Fruit fly (Drosophila melanogaster) whole organism, embryonic: ENCODE data around the gene CG6041.

Experiments
- Awh ChIP-seq: fragments of 200-800 bp; sonication (Bioruptor generic); IDR thresholded peaks from 2 replicates; pipeline ENCODE4, ENCODE4 v1.3.6; 2022; ENCODE audit warnings: missing biosample characterization, missing genetic modification characterization
- CG11695 ChIP-seq: fragments of 200-800 bp; sonication (Bioruptor generic); IDR thresholded peaks from 3 replicates; pipeline ENCODE4 v1.3.6; 2022; ENCODE audit warnings: missing biosample characterization, missing genetic modification characterization
- CG12769 ChIP-seq: fragments of 200-800 bp; sonication (Bioruptor generic); optimal IDR thresholded peaks from 2 replicates; lab custom pipeline; 2019; ENCODE audit warnings: missing biosample characterization, mild to moderate bottlenecking, missing genetic modification characterization, moderate library complexity
- CG14965 ChIP-seq: fragments of 200-800 bp; sonication (Bioruptor generic); optimal IDR thresholded peaks from 2 replicates; lab custom pipeline; 2016; ENCODE audit warnings: missing biosample characterization, missing genetic modification characterization, borderline replicate concordance
- CG1529 ChIP-seq: fragments of 200-800 bp; sonication (Bioruptor generic); optimal IDR thresholded peaks from 3 replicates; lab custom pipeline; 2018; ENCODE audit warnings: missing biosample characterization, missing genetic modification characterization
- CG1647 ChIP-seq: fragments of 200-800 bp; sonication (Bioruptor generic); optimal IDR thresholded peaks from 3 replicates; lab custom pipeline; 2016; ENCODE audit warnings: missing biosample characterization, missing genetic modification characterization
- CG16779 ChIP-seq: fragments of 200-800 bp; sonication (Bioruptor generic); IDR thresholded peaks from 2 replicates; pipeline ENCODE4 v1.3.6; 2022; ENCODE audit warnings: missing biosample characterization, missing genetic modification characterization
- CG17186 ChIP-seq: fragments of 200-800 bp; sonication (Bioruptor generic); optimal IDR thresholded peaks from 3 replicates; lab custom pipeline; 2017; ENCODE audit warnings: missing biosample characterization, missing genetic modification reagents, missing genetic modification characterization
- CG17361 ChIP-seq: fragments of 200-800 bp; sonication (Bioruptor generic); IDR thresholded peaks from 3 replicates; pipeline ENCODE4 v1.3.6; 2022; ENCODE audit warnings: missing biosample characterization, missing genetic modification characterization
- CG18476 ChIP-seq: fragments of 200-800 bp; sonication (Bioruptor generic); optimal IDR thresholded peaks from 2 replicates; lab custom pipeline; 2016; ENCODE audit warnings: missing biosample characterization, mild to moderate bottlenecking, missing genetic modification characterization
- CG31224 ChIP-seq: fragments of 200-800 bp; sonication (Bioruptor generic); IDR thresholded peaks from 2 replicates; pipeline ENCODE4 v1.3.6; 2022; ENCODE audit warnings: missing biosample characterization, missing genetic modification characterization
- CG31365 ChIP-seq: fragments of 200-800 bp; sonication (Bioruptor generic); optimal IDR thresholded peaks from 2 replicates; lab custom pipeline; 2018; ENCODE audit warnings: missing biosample characterization, mild to moderate bottlenecking, missing genetic modification characterization
- CG6683 ChIP-seq: fragments of 200-800 bp; sonication (Bioruptor generic); optimal IDR thresholded peaks from 2 replicates; lab custom pipeline; 2017; ENCODE audit warnings: missing biosample characterization, mild to moderate bottlenecking, missing genetic modification characterization, missing genetic modification reagents
- CG6854 ChIP-seq: fragments of 200-800 bp; sonication (Bioruptor generic); optimal IDR thresholded peaks from 3 replicates; lab custom pipeline; 2017; ENCODE audit warnings: missing biosample characterization, mild to moderate bottlenecking, missing genetic modification characterization
- CG7357 ChIP-seq: fragments of 200-800 bp; sonication (Bioruptor generic); IDR thresholded peaks from 3 replicates; pipeline ENCODE4 v1.3.6; 2022; ENCODE audit warnings: missing biosample characterization, missing genetic modification characterization
- CrebB ChIP-seq: fragments of 200-800 bp; sonication (Bioruptor generic); optimal IDR thresholded peaks from 3 replicates; lab custom pipeline; 2018; ENCODE audit warnings: missing biosample characterization, mild to moderate bottlenecking, missing genetic modification characterization
- Deaf1 ChIP-seq: fragments of 200-800 bp; optimal IDR thresholded peaks from 3 replicates; lab custom pipeline; 2019; ENCODE audit warnings: missing biosample characterization, mild to moderate bottlenecking, missing genetic modification characterization, moderate library complexity
- Dref ChIP-seq: fragments of 200-800 bp; sonication (Bioruptor generic); IDR thresholded peaks from 2 replicates; pipeline ENCODE4 v1.3.6; 2022; ENCODE audit warnings: missing biosample characterization, missing genetic modification characterization
- Gsc ChIP-seq: fragments of 200-800 bp; sonication (Bioruptor generic); IDR thresholded peaks from 2 replicates; pipeline ENCODE4 v1.3.6; 2022; ENCODE audit warnings: missing biosample characterization, missing genetic modification characterization
- HLH4C ChIP-seq: fragments of 200-800 bp; sonication (Bioruptor generic); IDR thresholded peaks from 3 replicates; pipeline ENCODE4 v1.3.6; 2022; ENCODE audit warnings: missing biosample characterization, missing genetic modification characterization; ENCODE audit not compliant: partially characterized antibody
- Hmr ChIP-seq: fragments of 200-800 bp; sonication (Bioruptor generic); optimal IDR thresholded peaks from 3 replicates; lab custom pipeline; 2017; ENCODE audit warnings: mild to moderate bottlenecking, missing biosample characterization, missing genetic modification reagents, missing genetic modification characterization
- Lim3 ChIP-seq: fragments of 200-800 bp; sonication (Bioruptor generic); IDR thresholded peaks from 2 replicates; pipeline ENCODE4 v1.3.6; 2022; ENCODE audit warnings: missing biosample characterization, missing genetic modification characterization
- Meics ChIP-seq: fragments of 200-800 bp; sonication (Bioruptor generic); optimal IDR thresholded peaks from 2 replicates; lab custom pipeline; 2017; ENCODE audit warnings: missing biosample characterization, mild to moderate bottlenecking, missing genetic modification characterization
- NfI ChIP-seq: fragments of 200-800 bp; sonication (Bioruptor generic); optimal IDR thresholded peaks from 3 replicates; lab custom pipeline; 2018; ENCODE audit warnings: missing biosample characterization, mild to moderate bottlenecking, missing genetic modification characterization, moderate library complexity
- Rx ChIP-seq: fragments of 200-800 bp; sonication (Bioruptor generic); IDR thresholded peaks from 2 replicates; pipeline ENCODE4 v1.3.6; 2022; ENCODE audit warnings: missing biosample characterization, missing genetic modification characterization
- Sox100B ChIP-seq: fragments of 200-800 bp; sonication (Bioruptor generic); optimal IDR thresholded peaks from 3 replicates; lab custom pipeline; 2018; ENCODE audit warnings: missing biosample characterization, mild to moderate bottlenecking, missing genetic modification characterization
- Tbp ChIP-seq: fragments of >200 bp; optimal IDR thresholded peaks from 2 replicates; lab custom pipeline; 2018; ENCODE audit warnings: missing biosample characterization, missing genetic modification characterization
- Usf ChIP-seq: fragments of 200-800 bp; sonication (Bioruptor generic); optimal IDR thresholded peaks from 2 replicates; lab custom pipeline; 2017; ENCODE audit warnings: missing genotype, missing biosample characterization, missing genetic modification characterization
- ato ChIP-seq: fragments of 200-800 bp; sonication (Bioruptor generic); IDR thresholded peaks from 2 replicates; pipeline ENCODE4 v1.3.6; 2022; ENCODE audit warnings: missing biosample characterization, missing genetic modification characterization; ENCODE audit not compliant: partially characterized antibody
- chinmo ChIP-seq: fragments of 200-800 bp; sonication (Bioruptor generic); IDR thresholded peaks from 4 replicates; pipeline ENCODE4 v1.3.6; 2022; ENCODE audit warnings: missing biosample characterization, missing genetic modification characterization; ENCODE audit not compliant: partially characterized antibody
- crp ChIP-seq, 2 experiments: fragments of 200-800 bp; sonication (Bioruptor generic); optimal IDR thresholded peaks; 2 replicates in 1 of 2; 3 replicates in 1 of 2; lab custom pipeline; 2017; ENCODE audit warnings: missing biosample characterization in 2 of 2, missing genetic modification characterization in 2 of 2, mild to moderate bottlenecking in 1 of 2, moderate library complexity in 1 of 2
- dan ChIP-seq: fragments of 200-800 bp; sonication (Bioruptor generic); IDR thresholded peaks from 2 replicates; pipeline ENCODE4 v1.3.6; 2022; ENCODE audit warnings: missing biosample characterization, missing genetic modification characterization
- en ChIP-seq: fragments of 200-800 bp; sonication (Bioruptor generic); optimal IDR thresholded peaks from 2 replicates; lab custom pipeline; 2016; ENCODE audit warnings: missing biosample characterization, missing genetic modification characterization
- fd3F ChIP-seq: fragments of 200-800 bp; sonication (Bioruptor generic); optimal IDR thresholded peaks from 2 replicates; lab custom pipeline; 2018; ENCODE audit warnings: missing biosample characterization, mild to moderate bottlenecking, missing genetic modification characterization, moderate library complexity
- gfzf ChIP-seq: fragments of 200-800 bp; sonication (Bioruptor generic); optimal IDR thresholded peaks from 2 replicates; lab custom pipeline; 2016; ENCODE audit warnings: missing biosample characterization, mild to moderate bottlenecking, missing genetic modification characterization, moderate library complexity
- ind ChIP-seq: fragments of 200-800 bp; sonication (Bioruptor generic); optimal IDR thresholded peaks from 3 replicates; lab custom pipeline; 2016; ENCODE audit warnings: missing biosample characterization, missing genetic modification characterization
- jing ChIP-seq: fragments of 200-800 bp; sonication (Bioruptor generic); optimal IDR thresholded peaks from 2 replicates; lab custom pipeline; 2018; ENCODE audit warnings: missing biosample characterization, mild to moderate bottlenecking, missing genetic modification characterization
- kni ChIP-seq: fragments of 200-800 bp; sonication (Bioruptor generic); optimal IDR thresholded peaks from 3 replicates; lab custom pipeline; 2017; ENCODE audit warnings: mild to moderate bottlenecking, missing biosample characterization, missing genetic modification reagents, missing genetic modification characterization
- oc ChIP-seq: fragments of 200-800 bp; sonication (Bioruptor generic); optimal IDR thresholded peaks from 2 replicates; lab custom pipeline; 2018; ENCODE audit warnings: missing biosample characterization, mild to moderate bottlenecking, missing genetic modification characterization, moderate library complexity
- otp ChIP-seq: fragments of 200-800 bp; sonication (Bioruptor generic); IDR thresholded peaks from 3 replicates; pipeline ENCODE4, ENCODE4 v1.3.6; 2022; ENCODE audit warnings: missing biosample characterization, missing genetic modification characterization
- phol ChIP-seq: fragments of 200-800 bp; sonication (Bioruptor generic); optimal IDR thresholded peaks from 3 replicates; lab custom pipeline; 2018; ENCODE audit warnings: missing biosample characterization, mild to moderate bottlenecking, missing genetic modification characterization, moderate library complexity
- sc ChIP-seq, 3 experiments: fragments of >200 bp in 2 of 3; fragments of 200-800 bp in 1 of 3; sonication (Bioruptor generic) in 1 of 3; optimal IDR thresholded peaks; 2 replicates in 2 of 3; 3 replicates in 1 of 3; lab custom pipeline; 2017; ENCODE audit warnings: mild to moderate bottlenecking in 1 of 3, missing biosample characterization in 1 of 3, missing genetic modification characterization in 1 of 3, missing genetic modification reagents in 1 of 3
- sens-2 ChIP-seq: fragments of 200-800 bp; sonication (Bioruptor generic); IDR thresholded peaks from 2 replicates; pipeline ENCODE4 v1.3.6; 2022; ENCODE audit warnings: missing biosample characterization, missing genetic modification characterization
- sna ChIP-seq: fragments of 200-800 bp; sonication (Bioruptor generic); IDR thresholded peaks from 2 replicates; pipeline ENCODE4 v1.3.6; 2022; ENCODE audit warnings: missing biosample characterization, missing genetic modification characterization; ENCODE audit not compliant: partially characterized antibody
- sqz ChIP-seq: fragments of 200-800 bp; sonication (Bioruptor generic); optimal IDR thresholded peaks from 3 replicates; lab custom pipeline; 2018; ENCODE audit warnings: missing biosample characterization, mild to moderate bottlenecking, missing genetic modification characterization
- stwl ChIP-seq: fragments of 200-800 bp; sonication (Bioruptor generic); optimal IDR thresholded peaks from 3 replicates; lab custom pipeline; 2018; ENCODE audit warnings: missing biosample characterization, mild to moderate bottlenecking, missing genetic modification characterization, moderate library complexity
- trh ChIP-seq: fragments of 200-800 bp; sonication (Bioruptor generic); optimal IDR thresholded peaks from 2 replicates; lab custom pipeline; 2016; ENCODE audit warnings: missing biosample characterization, missing genetic modification characterization
- vvl ChIP-seq: fragments of 200-800 bp; sonication (Bioruptor generic); IDR thresholded peaks from 2 replicates; pipeline ENCODE4 v1.3.6; 2022; ENCODE audit warnings: missing biosample characterization, missing genetic modification characterization
- zfh2 ChIP-seq: fragments of 200-800 bp; sonication (Bioruptor generic); optimal IDR thresholded peaks from 2 replicates; lab custom pipeline; 2016; ENCODE audit warnings: missing biosample characterization, missing genetic modification characterization

CG6041 gene

dm6 chrX:5918499-5919126, 29.3 kb upstream of the CG6041 start (continued):
- peak; percentile 98 for TF ChIP-seq fd3F (GFP tag; lab: Kevin White, UChicago)
- peak; percentile 97 for TF ChIP-seq phol
- TF ChIP-seq sqz (GFP tag; lab: Kevin White, UChicago), result peak; percentile 99
- peak; percentile 97 for TF ChIP-seq CG6683 (GFP tag; lab: Kevin White, UChicago)
- TF ChIP-seq en (GFP tag; lab: Kevin White, UChicago), result peak; percentile 97
- TF ChIP-seq sna (GFP tag; lab: Robert Waterston, UW), result no peak
- peak; percentile 99 for TF ChIP-seq CG16779 (GFP tag; lab: Robert Waterston, UW)
- peak; percentile 96 for TF ChIP-seq CG18476 (GFP tag; lab: Kevin White, UChicago)
- TF ChIP-seq Awh (GFP tag; lab: Robert Waterston, UW), result peak; percentile 99
- TF ChIP-seq ind (GFP tag; lab: Kevin White, UChicago), result peak; percentile 99
- peak; percentile 99 for TF ChIP-seq NfI (GFP tag; lab: Kevin White, UChicago)
- TF ChIP-seq CG31365 (tag; lab: Kevin White, UChicago), result peak; percentile 93
- TF ChIP-seq kni (GFP tag; lab: Kevin White, UChicago), result peak; percentile 78
- peak; percentile 95 for TF ChIP-seq Sox100B (GFP tag; lab: Kevin White, UChicago)
- peak; percentile 99 for TF ChIP-seq CrebB
- TF ChIP-seq Deaf1 (tag; lab: Kevin White, UChicago), result peak; percentile 85
- peak; percentile 98 for TF ChIP-seq CG1647 (GFP tag; lab: Kevin White, UChicago)
- peak; percentile 78 for TF ChIP-seq HLH4C (GFP tag; lab: Robert Waterston, UW)
- peak; percentile 98 for TF ChIP-seq jing (GFP tag; lab: Kevin White, UChicago)
- peak; percentile 98 for TF ChIP-seq zfh2 (GFP tag; lab: Kevin White, UChicago)
- TF ChIP-seq oc (tag; lab: Kevin White, UChicago), result peak; percentile 99
- TF ChIP-seq CG11695 (GFP tag; lab: Robert Waterston, UW), result peak; percentile 98
- peak; percentile 50 for TF ChIP-seq stwl (tag; lab: Kevin White, UChicago)
- TF ChIP-seq otp, result peak; percentile 99
- peak; percentile 89; the same call in 2 of the 4 replicates for TF ChIP-seq chinmo (GFP tag; lab: Robert Waterston, UW)
- TF ChIP-seq Hmr (GFP tag; lab: Kevin White, UChicago), result peak; percentile 99
- peak; percentile 99 for TF ChIP-seq Rx (GFP tag; lab: Robert Waterston, UW)
- peak; percentile 91 for TF ChIP-seq CG17186 (GFP tag; lab: Kevin White, UChicago)
- TF ChIP-seq trh, result peak; percentile 97
- TF ChIP-seq crp (GFP tag; optimal IDR thresholded peaks at IDR 0.05; lab: Kevin White, UChicago), result peak in 1 of 2 experiments; percentile 72
- no peak for TF ChIP-seq ato (GFP tag; lab: Robert Waterston, UW)
- TF ChIP-seq CG12769 (tag; lab: Kevin White, UChicago), result peak; percentile 100
- peak; percentile 98 for TF ChIP-seq CG7357 (GFP tag; lab: Robert Waterston, UW)
- peak; percentile 100 for TF ChIP-seq vvl (GFP tag; lab: Robert Waterston, UW)
- TF ChIP-seq Usf (GFP tag; lab: Kevin White, UChicago), result peak; percentile 98
- peak; percentile 97 for TF ChIP-seq CG17361
- TF ChIP-seq CG6854 (GFP tag; lab: Kevin White, UChicago), result peak; percentile 97
- peak; percentile 55 for TF ChIP-seq Dref
- no peak for TF ChIP-seq sc (optimal IDR thresholded peaks at IDR 0.05; lab: Kevin White, UChicago)
- peak; percentile 94 for TF ChIP-seq sc (GFP tag; optimal IDR thresholded peaks at IDR 0.05; lab: Kevin White, UChicago)
- peak; percentile 94 for TF ChIP-seq Lim3 (GFP tag; lab: Robert Waterston, UW)
- TF ChIP-seq Tbp (GFP tag; lab: Kevin White, UChicago), result no peak
- TF ChIP-seq CG1529 (GFP tag; lab: Kevin White, UChicago), result peak; percentile 98
- peak; percentile 97 for TF ChIP-seq CG31224 (GFP tag; lab: Robert Waterston, UW)
- peak; percentile 84 for TF ChIP-seq CG14965 (GFP tag; lab: Kevin White, UChicago)
- TF ChIP-seq sens-2 (GFP tag; lab: Robert Waterston, UW), result peak; percentile 98
- peak; percentile 99 for TF ChIP-seq Meics (GFP tag; lab: Kevin White, UChicago)
- TF ChIP-seq Gsc (GFP tag; lab: Robert Waterston, UW), result peak; percentile 99
- peak; percentile 30 for TF ChIP-seq gfzf
- TF ChIP-seq dan (GFP tag; lab: Robert Waterston, UW), result peak; percentile 98
